Fruit fly (Drosophila melanogaster): ENCODE measurements around the gene tkv.

Gene tkv

DNA sequence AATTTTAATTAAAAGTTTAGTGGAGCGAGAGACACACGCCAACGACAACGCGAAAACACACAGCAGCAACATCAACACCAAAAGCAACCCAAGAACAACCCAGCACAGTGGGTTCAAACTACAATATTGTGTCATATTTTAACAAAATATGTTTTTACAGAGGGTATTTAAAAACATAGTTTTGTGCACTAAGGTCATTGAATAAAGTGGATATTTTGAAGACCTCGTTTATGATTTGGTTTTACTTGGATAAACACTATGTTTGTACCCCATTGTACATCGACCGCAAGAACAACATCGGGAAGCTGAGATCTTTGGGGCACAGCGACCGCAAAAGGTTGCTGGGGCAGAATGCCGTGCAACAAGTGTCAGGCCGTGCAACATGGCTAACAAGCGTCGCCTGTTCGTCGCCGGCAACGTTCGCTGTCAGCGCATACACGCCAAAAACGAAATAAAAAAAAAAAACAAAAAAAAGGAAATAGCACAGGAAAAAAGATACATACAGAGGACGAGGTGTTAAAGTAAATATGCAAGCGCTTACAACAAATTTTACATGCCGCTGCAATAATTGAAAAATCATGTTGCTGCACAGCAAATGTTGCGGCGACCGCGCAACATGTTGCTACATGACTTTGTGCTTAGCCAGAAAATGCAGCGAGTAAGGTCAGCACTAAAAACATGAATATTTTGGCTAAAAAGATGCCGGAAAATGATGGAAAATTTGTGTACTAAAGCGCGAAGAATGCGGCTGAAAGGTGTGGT is 9.8 kb downstream of the tkv start (continued):
- TF ChIP-seq Dll (GFP tag; IDR thresholded peaks at IDR 0.05; ENCODE audit: partially characterized antibody) (0 out of 4 replicates have a peak, but pooled peaks have one; percentile 20), CG1602 (GFP tag; optimal IDR thresholded peaks at IDR 0.05) (no peak), Pdp1 (GFP tag; optimal IDR thresholded peaks at IDR 0.05) (peak in 1 of 2 experiments; percentile 26), CG6272 (GFP tag; IDR thresholded peaks at IDR 0.05) (no peak), chinmo (GFP tag; IDR thresholded peaks at IDR 0.05; ENCODE audit: partially characterized antibody) (0 out of 4 replicates have a peak, but pooled peaks have one; percentile 23), tx (GFP tag; optimal IDR thresholded peaks at IDR 0.05) (no peak), CG11093 (GFP tag; IDR thresholded peaks at IDR 0.05) (no peak), Elba2 (GFP tag; optimal IDR thresholded peaks at IDR 0.05) (no peak), aop (GFP tag; IDR thresholded peaks at IDR 0.05) (no peak), CG9932 (GFP tag; IDR thresholded peaks at IDR 0.05) (no peak), CG13775 (GFP tag; optimal IDR thresholded peaks at IDR 0.05) (no peak), MBD-R2 (GFP tag; IDR thresholded peaks at IDR 0.05) (no peak), corto (GFP tag; optimal IDR thresholded peaks at IDR 0.05) (peak; percentile 74), CG4707 (GFP tag; optimal IDR thresholded peaks at IDR 0.05) (peak; percentile 39), Bdp1 (GFP tag; optimal IDR thresholded peaks at IDR 0.05) (no peak), Rx (GFP tag; IDR thresholded peaks at IDR 0.05) (no peak), gsb-n (tag; optimal IDR thresholded peaks at IDR 0.05) (peak; percentile 41), CG12071 (GFP tag; optimal IDR thresholded peaks at IDR 0.05) (no peak), CG33557 (GFP tag; optimal IDR thresholded peaks at IDR 0.05) (no peak), pho (GFP tag; optimal IDR thresholded peaks at IDR 0.05) (no peak), Hmx (GFP tag; optimal IDR thresholded peaks at IDR 0.05) (no peak), sd (tag; optimal IDR thresholded peaks at IDR 0.05) (no peak), stwl (tag; optimal IDR thresholded peaks at IDR 0.05) (peak; percentile 19), gem (tag; optimal IDR thresholded peaks at IDR 0.05) (peak; percentile 52), CG6683 (GFP tag; optimal IDR thresholded peaks at IDR 0.05) (no peak), ci (GFP tag; IDR thresholded peaks at IDR 0.05) (peak; percentile 71; the same call in 1 of the 3 replicates), eve (GFP tag; optimal IDR thresholded peaks at IDR 0.05) (no peak), Asciz (GFP tag; optimal IDR thresholded peaks at IDR 0.05) (no peak), p53 (GFP tag; optimal IDR thresholded peaks at IDR 0.05) (no peak), CG18764 (GFP tag; optimal IDR thresholded peaks at IDR 0.05) (peak; percentile 5), lilli (GFP tag; optimal IDR thresholded peaks at IDR 0.05) (peak; percentile 18), Dip2 (GFP tag; IDR thresholded peaks at IDR 0.05) (no peak), CG2116 (GFP tag; optimal IDR thresholded peaks at IDR 0.05) (no peak), CG2202 (tag; optimal IDR thresholded peaks at IDR 0.05) (no peak), ems (GFP tag; optimal IDR thresholded peaks at IDR 0.05) (no peak), CG9215 (GFP tag; IDR thresholded peaks at IDR 0.05) (no peak), peb (GFP tag; IDR thresholded peaks at IDR 0.05) (no peak), CG12236 (GFP tag; optimal IDR thresholded peaks at IDR 0.05) (no peak), D (optimal IDR thresholded peaks at IDR 0.05) (no peak), D (GFP tag; optimal IDR thresholded peaks at IDR 0.05) (no peak), jigr1 (GFP tag; IDR thresholded peaks at IDR 0.05) (no peak), CG11560 (tag; IDR thresholded peaks at IDR 0.05) (no peak), al (GFP tag; IDR thresholded peaks at IDR 0.05) (no peak), gfzf (GFP tag; optimal IDR thresholded peaks at IDR 0.05) (no peak), tup (GFP tag; optimal IDR thresholded peaks at IDR 0.05) (no peak), CG3847 (GFP tag; IDR thresholded peaks at IDR 0.05) (no peak), Nf-YA (GFP tag; IDR thresholded peaks at IDR 0.05) (no peak), CG17186 (GFP tag; optimal IDR thresholded peaks at IDR 0.05) (no peak), pzg (GFP tag; optimal IDR thresholded peaks at IDR 0.05) (no peak), cg (GFP tag; optimal IDR thresholded peaks at IDR 0.05) (no peak)
